Fruit fly (Drosophila melanogaster) whole organism, embryonic: ENCODE data around the gene CG2794.

ENCODE experiments used
- Awh ChIP-seq: fragments of 200-800 bp; sonication (Bioruptor generic); IDR thresholded peaks from 2 replicates; pipeline ENCODE4, ENCODE4 v1.3.6; 2022; ENCODE audit warnings: missing biosample characterization, missing genetic modification characterization
- CG10462 ChIP-seq: fragments of 200-800 bp; sonication (Bioruptor generic); optimal IDR thresholded peaks from 2 replicates; lab custom pipeline; 2016; ENCODE audit warnings: missing biosample characterization, missing genetic modification characterization
- CG10959 ChIP-seq: fragments of 200-800 bp; sonication (Bioruptor generic); IDR thresholded peaks from 2 replicates; pipeline ENCODE4 v1.3.6; 2022; ENCODE audit warnings: missing biosample characterization, missing genetic modification characterization
- CG11560 ChIP-seq: fragments of 200-800 bp; sonication (Bioruptor generic); IDR thresholded peaks from 3 replicates; pipeline ENCODE4 v1.3.6; 2022; ENCODE audit warnings: missing biosample characterization, missing genetic modification characterization
- CG12769 ChIP-seq: fragments of 200-800 bp; sonication (Bioruptor generic); optimal IDR thresholded peaks from 2 replicates; lab custom pipeline; 2019; ENCODE audit warnings: missing biosample characterization, mild to moderate bottlenecking, missing genetic modification characterization, moderate library complexity
- CG14860 ChIP-seq: fragments of 200-800 bp; sonication (Bioruptor generic); IDR thresholded peaks from 3 replicates; pipeline ENCODE4 v1.3.6; 2022; ENCODE audit warnings: missing biosample characterization, missing genetic modification characterization; ENCODE audit not compliant: partially characterized antibody
- CG15514 ChIP-seq: fragments of 200-800 bp; sonication (Bioruptor generic); optimal IDR thresholded peaks from 3 replicates; lab custom pipeline; 2017; ENCODE audit warnings: missing biosample characterization, missing genetic modification characterization, mild to moderate bottlenecking, moderate library complexity, missing genetic modification reagents
- CG17328 ChIP-seq: fragments of 200-800 bp; sonication (Bioruptor generic); IDR thresholded peaks from 2 replicates; pipeline ENCODE4 v1.3.6; 2022; ENCODE audit warnings: missing biosample characterization, missing genetic modification characterization
- CG2202 ChIP-seq: fragments of 200-800 bp; sonication (Bioruptor generic); optimal IDR thresholded peaks from 2 replicates; lab custom pipeline; 2018; ENCODE audit warnings: missing biosample characterization, mild to moderate bottlenecking, missing genetic modification characterization
- CG32532 ChIP-seq: fragments of 200-800 bp; sonication (Bioruptor generic); IDR thresholded peaks from 2 replicates; pipeline ENCODE4 v1.3.6; 2022; ENCODE audit warnings: missing biosample characterization, missing genetic modification characterization
- CG3995 ChIP-seq: fragments of 200-800 bp; sonication (Bioruptor generic); optimal IDR thresholded peaks from 3 replicates; lab custom pipeline; 2016; ENCODE audit warnings: missing biosample characterization, missing genetic modification characterization
- CG43689 ChIP-seq: fragments of 200-800 bp; sonication (Bioruptor generic); IDR thresholded peaks from 2 replicates; pipeline ENCODE4 v1.3.6; 2022; ENCODE audit warnings: missing biosample characterization, missing genetic modification characterization
- CG7839 ChIP-seq: fragments of 200-800 bp; sonication (Bioruptor generic); optimal IDR thresholded peaks from 3 replicates; lab custom pipeline; 2018; ENCODE audit warnings: missing biosample characterization, mild to moderate bottlenecking, missing genetic modification characterization, moderate library complexity
- CG7928 ChIP-seq: fragments of 200-800 bp; sonication (Bioruptor generic); optimal IDR thresholded peaks from 2 replicates; lab custom pipeline; 2017; ENCODE audit warnings: missing biosample characterization, mild to moderate bottlenecking, missing genetic modification characterization
- CG8281 ChIP-seq: fragments of 200-800 bp; sonication (Bioruptor generic); optimal IDR thresholded peaks from 2 replicates; lab custom pipeline; 2018; ENCODE audit warnings: missing biosample characterization, mild to moderate bottlenecking, missing genetic modification characterization, moderate library complexity
- CG9876 ChIP-seq: fragments of 200-800 bp; sonication (Bioruptor generic); optimal IDR thresholded peaks from 2 replicates; lab custom pipeline; 2016; ENCODE audit warnings: missing biosample characterization, missing genetic modification characterization
- D ChIP-seq, 2 experiments: fragments of 200-800 bp in 1 of 2; fragments of >200 bp in 1 of 2; sonication (Bioruptor generic) in 1 of 2; optimal IDR thresholded peaks; 2 replicates in 1 of 2; 3 replicates in 1 of 2; lab custom pipeline; 2017; ENCODE audit warnings: mild to moderate bottlenecking in 1 of 2, missing biosample characterization in 1 of 2, missing genetic modification characterization in 1 of 2, missing genetic modification reagents in 1 of 2
- Dek ChIP-seq: fragments of 200-800 bp; sonication (Bioruptor generic); optimal IDR thresholded peaks from 3 replicates; lab custom pipeline; 2019; ENCODE audit warnings: missing biosample characterization, mild to moderate bottlenecking, missing genetic modification characterization, moderate library complexity
- Dip2 ChIP-seq: fragments of 200-800 bp; sonication (Bioruptor generic); IDR thresholded peaks from 2 replicates; pipeline ENCODE4 v1.3.6; 2022; ENCODE audit warnings: missing biosample characterization, missing genetic modification characterization
- Fer1 ChIP-seq: fragments of 200-800 bp; sonication (Bioruptor generic); optimal IDR thresholded peaks from 2 replicates; lab custom pipeline; 2017; ENCODE audit warnings: missing biosample characterization, mild to moderate bottlenecking, missing genetic modification characterization
- Gsc ChIP-seq: fragments of 200-800 bp; sonication (Bioruptor generic); IDR thresholded peaks from 2 replicates; pipeline ENCODE4 v1.3.6; 2022; ENCODE audit warnings: missing biosample characterization, missing genetic modification characterization
- Hr3 ChIP-seq: fragments of 200-800 bp; sonication (Bioruptor generic); optimal IDR thresholded peaks from 3 replicates; lab custom pipeline; 2016; ENCODE audit warnings: missing biosample characterization, missing genetic modification characterization
- Nf-YC ChIP-seq: fragments of 200-800 bp; optimal IDR thresholded peaks from 3 replicates; lab custom pipeline; 2019; ENCODE audit warnings: missing biosample characterization, mild to moderate bottlenecking, missing genetic modification characterization, moderate library complexity
- Oaz ChIP-seq: fragments of 200-800 bp; sonication (Bioruptor generic); IDR thresholded peaks from 2 replicates; pipeline ENCODE4 v1.3.6; 2022; ENCODE audit warnings: missing biosample characterization, missing genetic modification characterization
- Rfx ChIP-seq: fragments of 200-800 bp; sonication (Bioruptor generic); IDR thresholded peaks from 2 replicates; pipeline ENCODE4 v1.3.6; 2022; ENCODE audit warnings: missing biosample characterization, missing genetic modification characterization
- Six4 ChIP-seq: fragments of 200-800 bp; sonication (Bioruptor generic); optimal IDR thresholded peaks from 2 replicates; lab custom pipeline; 2016; ENCODE audit warnings: missing biosample characterization, missing genetic modification characterization
- abd-A ChIP-seq: fragments of 200-800 bp; sonication (Bioruptor generic); optimal IDR thresholded peaks from 3 replicates; lab custom pipeline; 2019; ENCODE audit warnings: missing biosample characterization, mild to moderate bottlenecking, missing genetic modification characterization, moderate library complexity
- aop ChIP-seq: fragments of 200-800 bp; sonication (Bioruptor generic); IDR thresholded peaks from 2 replicates; pipeline ENCODE4 v1.3.6; 2022; ENCODE audit warnings: missing biosample characterization, missing genetic modification characterization
- dati ChIP-seq: fragments of 200-800 bp; sonication (Bioruptor generic); IDR thresholded peaks from 2 replicates; pipeline ENCODE4 v1.3.6; 2022; ENCODE audit warnings: missing biosample characterization, missing genetic modification characterization
- dmrt11E ChIP-seq: fragments of 200-800 bp; sonication (Bioruptor generic); optimal IDR thresholded peaks from 3 replicates; lab custom pipeline; 2018; ENCODE audit warnings: missing biosample characterization, mild to moderate bottlenecking, missing genetic modification characterization, moderate library complexity
- dpn ChIP-seq, 2 experiments: fragments of 200-800 bp; sonication (Bioruptor generic); optimal IDR thresholded peaks; 3 replicates each; lab custom pipeline; 2016; ENCODE audit warnings: missing biosample characterization in 2 of 2, missing genetic modification characterization in 2 of 2
- fd96Cb ChIP-seq: fragments of 200-800 bp; sonication (Bioruptor generic); optimal IDR thresholded peaks from 2 replicates; lab custom pipeline; 2018; ENCODE audit warnings: missing biosample characterization, mild to moderate bottlenecking, missing genetic modification characterization, moderate library complexity
- fru ChIP-seq: fragments of >200 bp; optimal IDR thresholded peaks from 2 replicates; lab custom pipeline; 2017
- gce ChIP-seq: fragments of 200-800 bp; sonication (Bioruptor generic); IDR thresholded peaks from 3 replicates; pipeline ENCODE4 v1.3.6; 2022; ENCODE audit warnings: missing biosample characterization, missing genetic modification characterization
- hb ChIP-seq: fragments of 200-800 bp; sonication (Bioruptor generic); IDR thresholded peaks from 3 replicates; pipeline ENCODE4 v1.3.6; 2022; ENCODE audit warnings: missing biosample characterization, missing genetic modification characterization; ENCODE audit not compliant: partially characterized antibody
- hbn ChIP-seq: fragments of 200-800 bp; sonication (Bioruptor generic); IDR thresholded peaks from 2 replicates; pipeline ENCODE4 v1.3.6; 2022; ENCODE audit warnings: missing biosample characterization, missing genetic modification characterization; ENCODE audit not compliant: partially characterized antibody
- hth ChIP-seq: fragments of >200 bp; optimal IDR thresholded peaks from 2 replicates; lab custom pipeline; 2017; ENCODE audit warnings: inconsistent platforms
- lola ChIP-seq, 3 experiments: fragments of >200 bp in 2 of 3; fragments of 200-800 bp in 1 of 3; sonication (Bioruptor generic) in 1 of 3; optimal IDR thresholded peaks; 2 replicates each; lab custom pipeline; 2017 to 2019; ENCODE audit warnings: missing biosample characterization in 3 of 3, missing genetic modification characterization in 3 of 3, mild to moderate bottlenecking in 1 of 3, moderate library complexity in 1 of 3
- mld ChIP-seq: fragments of 200-800 bp; sonication (Bioruptor generic); IDR thresholded peaks from 3 replicates; pipeline ENCODE4 v1.3.6; 2022; ENCODE audit warnings: missing biosample characterization, missing genetic modification characterization; ENCODE audit not compliant: partially characterized antibody
- p53 ChIP-seq: fragments of 200-800 bp; sonication (Bioruptor generic); optimal IDR thresholded peaks from 2 replicates; lab custom pipeline; 2016; ENCODE audit warnings: missing biosample characterization, missing genetic modification characterization
- rib ChIP-seq: fragments of 200-800 bp; sonication (Bioruptor generic); IDR thresholded peaks from 2 replicates; pipeline ENCODE4 v1.3.6; 2022; ENCODE audit warnings: missing biosample characterization, missing genetic modification characterization
- ro ChIP-seq: fragments of 200-800 bp; sonication (Bioruptor generic); IDR thresholded peaks from 2 replicates; pipeline ENCODE4 v1.3.6; 2022; ENCODE audit warnings: missing biosample characterization, missing genetic modification characterization
- seq ChIP-seq: fragments of 200-800 bp; sonication (Bioruptor generic); IDR thresholded peaks from 2 replicates; pipeline ENCODE4 v1.3.6; 2022; ENCODE audit warnings: missing biosample characterization, missing genetic modification characterization
- slp2 ChIP-seq: fragments of 200-800 bp; sonication (Bioruptor generic); optimal IDR thresholded peaks from 2 replicates; lab custom pipeline; 2016; ENCODE audit warnings: missing biosample characterization, missing genetic modification characterization
- sna ChIP-seq: fragments of 200-800 bp; sonication (Bioruptor generic); IDR thresholded peaks from 2 replicates; pipeline ENCODE4 v1.3.6; 2022; ENCODE audit warnings: missing biosample characterization, missing genetic modification characterization; ENCODE audit not compliant: partially characterized antibody
- sqz ChIP-seq: fragments of 200-800 bp; sonication (Bioruptor generic); optimal IDR thresholded peaks from 3 replicates; lab custom pipeline; 2018; ENCODE audit warnings: missing biosample characterization, mild to moderate bottlenecking, missing genetic modification characterization
- ttk ChIP-seq: fragments of 200-800 bp; sonication (Bioruptor generic); IDR thresholded peaks from 2 replicates; pipeline ENCODE4 v2.1.2; 2022; ENCODE audit warnings: missing biosample characterization, missing genetic modification characterization
- vvl ChIP-seq: fragments of 200-800 bp; sonication (Bioruptor generic); IDR thresholded peaks from 2 replicates; pipeline ENCODE4 v1.3.6; 2022; ENCODE audit warnings: missing biosample characterization, missing genetic modification characterization

Gene CG2794

DNA sequence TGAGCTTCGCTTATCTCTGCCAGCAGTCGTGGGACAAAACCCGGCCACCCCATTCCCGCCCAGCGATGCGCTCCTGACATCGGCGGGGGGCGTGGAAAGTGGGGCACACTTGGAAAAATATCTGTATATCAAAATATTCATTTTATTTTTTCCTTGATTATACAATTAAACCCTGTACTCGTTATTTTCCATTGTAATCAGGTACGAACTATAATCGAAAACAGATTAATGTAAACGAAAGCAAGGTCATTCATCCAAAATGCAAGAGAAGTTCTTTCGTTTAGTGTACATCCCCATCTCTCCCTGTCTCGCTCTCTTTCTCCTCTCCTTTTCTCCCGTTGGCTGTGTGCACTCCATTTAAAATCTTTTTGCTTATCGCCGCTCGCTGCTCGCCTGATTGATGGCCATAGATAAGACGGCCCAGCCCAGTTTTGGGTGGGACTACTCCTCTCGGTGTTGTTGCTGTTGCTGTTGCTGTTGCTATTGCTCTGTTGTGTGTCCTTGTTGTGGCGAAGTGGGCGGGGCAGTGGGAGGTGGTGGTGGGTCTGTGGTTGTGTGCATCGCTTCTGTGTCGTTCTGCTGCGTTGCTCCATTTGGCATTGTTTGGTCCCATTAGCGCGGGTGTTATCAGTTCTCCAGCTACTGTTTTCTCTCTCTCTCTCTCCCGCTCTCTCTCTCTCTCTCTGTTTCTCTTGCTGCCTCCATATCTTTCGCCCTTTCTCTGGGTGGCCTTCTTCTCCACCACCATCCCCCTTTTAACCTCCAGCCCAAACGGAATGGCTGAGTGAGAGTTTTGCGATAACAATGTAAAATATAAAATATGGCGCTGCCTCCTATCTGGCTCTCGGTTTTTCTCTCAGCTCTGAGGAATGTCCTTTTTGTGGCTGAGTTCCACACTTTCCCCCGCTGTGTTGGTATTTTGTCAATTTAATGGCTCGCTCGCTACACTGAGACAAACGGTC is 47.6 kb upstream of the CG2794 start (continued):
- peak; percentile 67 for TF ChIP-seq seq (GFP tag; lab: Robert Waterston, UW)
- TF ChIP-seq sqz: peak; percentile 51
- TF ChIP-seq Hr3: peak; percentile 76
- no peak for TF ChIP-seq rib (GFP tag; lab: Robert Waterston, UW)
- peak; percentile 39 for TF ChIP-seq CG10462 (GFP tag; lab: Kevin White, UChicago)
- TF ChIP-seq hbn: no peak
- TF ChIP-seq CG11560: peak; percentile 68; the same call in 2 of the 3 replicates
- TF ChIP-seq Fer1 (GFP tag; lab: Kevin White, UChicago): peak; percentile 86
- TF ChIP-seq dpn (GFP tag; optimal IDR thresholded peaks at IDR 0.05; lab: Kevin White, UChicago): peak; percentile 67 to 70
- TF ChIP-seq hb (GFP tag; lab: Robert Waterston, UW): no peak
- no peak for TF ChIP-seq CG3995
- TF ChIP-seq CG32532 (GFP tag; lab: Robert Waterston, UW): peak; percentile 68
- TF ChIP-seq abd-A (tag; lab: Kevin White, UChicago): peak; percentile 74
- TF ChIP-seq Gsc (GFP tag; lab: Robert Waterston, UW): no peak; the same call in 1 of the 2 replicates
- TF ChIP-seq slp2 (GFP tag; lab: Kevin White, UChicago): peak; percentile 29
- no peak for TF ChIP-seq mld (GFP tag; lab: Robert Waterston, UW)
- peak; percentile 38; the same call in 1 of the 2 replicates for TF ChIP-seq Oaz (GFP tag; lab: Robert Waterston, UW)
- peak; percentile 86 for TF ChIP-seq fd96Cb (tag; lab: Kevin White, UChicago)
- TF ChIP-seq CG17328: peak; percentile 82
- peak in 1 of 3 experiments; percentile 69 for TF ChIP-seq lola (GFP tag; optimal IDR thresholded peaks at IDR 0.05; lab: Kevin White, UChicago)
- no peak for TF ChIP-seq hth
- peak; percentile 90 for TF ChIP-seq Nf-YC (tag; lab: Kevin White, UChicago)
- no peak for TF ChIP-seq CG9876 (GFP tag; lab: Kevin White, UChicago)
- TF ChIP-seq p53 (GFP tag; lab: Kevin White, UChicago): no peak
- TF ChIP-seq CG14860 (GFP tag; lab: Robert Waterston, UW): no peak
- peak; percentile 64 for TF ChIP-seq dati (GFP tag; lab: Robert Waterston, UW)
- TF ChIP-seq CG7839: peak; percentile 79
- peak; percentile 71 for TF ChIP-seq ttk (GFP tag; lab: Robert Waterston, UW)
- TF ChIP-seq CG12769: peak; percentile 89
- peak; percentile 62; the same call in 1 of the 2 replicates for TF ChIP-seq Rfx (GFP tag; lab: Robert Waterston, UW)
- TF ChIP-seq CG15514 (GFP tag; lab: Kevin White, UChicago): peak; percentile 53
- peak; percentile 67 for TF ChIP-seq Six4
- TF ChIP-seq CG8281 (tag; lab: Kevin White, UChicago): peak; percentile 48
- TF ChIP-seq ro: no peak
- peak; percentile 40 for TF ChIP-seq Dek (tag; lab: Kevin White, UChicago)
- TF ChIP-seq CG2202 (tag; lab: Kevin White, UChicago): peak; percentile 76
- TF ChIP-seq Dip2 (GFP tag; lab: Robert Waterston, UW): no peak
- peak; percentile 77 for TF ChIP-seq dmrt11E (tag; lab: Kevin White, UChicago)
- TF ChIP-seq aop (GFP tag; lab: Robert Waterston, UW): no peak
- TF ChIP-seq CG10959 (GFP tag; lab: Robert Waterston, UW): 0 out of 2 replicates have a peak, but pooled peaks have one; percentile 25
- peak; percentile 81 for TF ChIP-seq Awh (GFP tag; lab: Robert Waterston, UW)
- 0 out of 2 replicates have a peak, but pooled peaks have one; percentile 9 for TF ChIP-seq CG43689 (GFP tag; lab: Robert Waterston, UW)
- TF ChIP-seq vvl (GFP tag; lab: Robert Waterston, UW): peak; percentile 86
- peak; percentile 63; the same call in 1 of the 3 replicates for TF ChIP-seq gce
- TF ChIP-seq CG7928 (GFP tag; lab: Kevin White, UChicago): no peak
- TF ChIP-seq D (optimal IDR thresholded peaks at IDR 0.05; lab: Kevin White, UChicago): no peak
- TF ChIP-seq D (GFP tag; optimal IDR thresholded peaks at IDR 0.05; lab: Kevin White, UChicago): peak; percentile 80
- no peak for TF ChIP-seq fru
- TF ChIP-seq sna (GFP tag; lab: Robert Waterston, UW): no peak
